Fruit fly (Drosophila melanogaster): ENCODE results near the gene CG5381.

CG5381 gene

dm6 chr2L:10341405-10341804 is 18.5 kb upstream of the CG5381 start, which contains the start of gene CG31715:
CG31715 (plus strand) TSS chr2L:10341616.
- TF ChIP-seq foxo (GFP tag; optimal IDR thresholded peaks at IDR 0.05) (peak in 1 of 2 experiments; percentile 48), CrebA (GFP tag; optimal IDR thresholded peaks at IDR 0.05; ENCODE audit: borderline replicate concordance) (no peak), brk (GFP tag; optimal IDR thresholded peaks at IDR 0.05) (peak; percentile 60), Myc (optimal IDR thresholded peaks at IDR 0.05) (no peak), lola (GFP tag; optimal IDR thresholded peaks at IDR 0.05) (no peak), pan (optimal IDR thresholded peaks at IDR 0.05) (no peak), Abd-B (GFP tag; optimal IDR thresholded peaks at IDR 0.05) (no peak), dsf (GFP tag; optimal IDR thresholded peaks at IDR 0.05; ENCODE audit: borderline replicate concordance) (peak; percentile 9), Jra (GFP tag; optimal IDR thresholded peaks at IDR 0.05) (no peak), CG9705 (GFP tag; optimal IDR thresholded peaks at IDR 0.05) (no peak), Hr78 (GFP tag; optimal IDR thresholded peaks at IDR 0.05) (no peak), OdsH (GFP tag; optimal IDR thresholded peaks at IDR 0.05) (no peak), br (GFP tag; optimal IDR thresholded peaks at IDR 0.05) (no peak), rgr (GFP tag; optimal IDR thresholded peaks at IDR 0.05) (peak; percentile 64), jim (GFP tag; optimal IDR thresholded peaks at IDR 0.05) (no peak), Rel (GFP tag; optimal IDR thresholded peaks at IDR 0.05) (no peak), Rel (tag; optimal IDR thresholded peaks at IDR 0.05) (no peak), GATAd (GFP tag; optimal IDR thresholded peaks at IDR 0.05) (no peak), CG32264 (GFP tag; optimal IDR thresholded peaks at IDR 0.05) (no peak), Hr83 (GFP tag; optimal IDR thresholded peaks at IDR 0.05; ENCODE audit: poor library complexity, severe bottlenecking) (peak; percentile 32), usp (GFP tag; optimal IDR thresholded peaks at IDR 0.05) (no peak), woc (GFP tag; optimal IDR thresholded peaks at IDR 0.05) (peak; percentile 35), ey (GFP tag; optimal IDR thresholded peaks at IDR 0.05) (peak; percentile 9), tai (GFP tag; optimal IDR thresholded peaks at IDR 0.05) (no peak), HLH106 (tag; optimal IDR thresholded peaks at IDR 0.05) (peak; percentile 6), Dfd (GFP tag; optimal IDR thresholded peaks at IDR 0.05) (no peak), fru (GFP tag; optimal IDR thresholded peaks at IDR 0.05) (no peak), psq (GFP tag; optimal IDR thresholded peaks at IDR 0.05) (peak; percentile 13), Hnf4 (GFP tag; optimal IDR thresholded peaks at IDR 0.05) (peak; percentile 21), sage (GFP tag; optimal IDR thresholded peaks at IDR 0.05) (no peak), h (GFP tag; optimal IDR thresholded peaks at IDR 0.05) (peak; percentile 20), sv (GFP tag; optimal IDR thresholded peaks at IDR 0.05) (no peak), Mio (GFP tag; optimal IDR thresholded peaks at IDR 0.05) (no peak), Vsx2 (GFP tag; optimal IDR thresholded peaks at IDR 0.05; ENCODE audit: partially characterized antibody) (no peak)

dm6 chr2L:10339841-10340240 is 16.9 kb upstream of the CG5381 start:
- no peak for TF ChIP-seq Rel (GFP tag; optimal IDR thresholded peaks at IDR 0.05)
- no peak for TF ChIP-seq Rel (tag; optimal IDR thresholded peaks at IDR 0.05)
- TF ChIP-seq Dfd (GFP tag; optimal IDR thresholded peaks at IDR 0.05) = no peak
- TF ChIP-seq lola (GFP tag; optimal IDR thresholded peaks at IDR 0.05) = no peak
- no peak for TF ChIP-seq Hnf4 (GFP tag; optimal IDR thresholded peaks at IDR 0.05)
- no peak for TF ChIP-seq OdsH (GFP tag; optimal IDR thresholded peaks at IDR 0.05)
- TF ChIP-seq fru (GFP tag; optimal IDR thresholded peaks at IDR 0.05) = no peak
- TF ChIP-seq ey (GFP tag; optimal IDR thresholded peaks at IDR 0.05) = no peak
- TF ChIP-seq rgr (GFP tag; optimal IDR thresholded peaks at IDR 0.05) = no peak
- TF ChIP-seq Abd-B (GFP tag; optimal IDR thresholded peaks at IDR 0.05) = no peak
- no peak for TF ChIP-seq Dif (GFP tag; optimal IDR thresholded peaks at IDR 0.05; ENCODE audit: partially characterized antibody)
- TF ChIP-seq psq (GFP tag; optimal IDR thresholded peaks at IDR 0.05) = no peak
- TF ChIP-seq Mio (GFP tag; optimal IDR thresholded peaks at IDR 0.05) = no peak

- TF ChIP-seq dsf (GFP tag; optimal IDR thresholded peaks at IDR 0.05; ENCODE audit: borderline replicate concordance) = no peak
- TF ChIP-seq CrebA (GFP tag; optimal IDR thresholded peaks at IDR 0.05; ENCODE audit: borderline replicate concordance) = no peak
- peak; percentile 71 for TF ChIP-seq Hr83 (GFP tag; optimal IDR thresholded peaks at IDR 0.05; ENCODE audit: poor library complexity, severe bottlenecking)
- TF ChIP-seq sage (GFP tag; optimal IDR thresholded peaks at IDR 0.05) = peak; percentile 30
- TF ChIP-seq Abd-B (GFP tag; optimal IDR thresholded peaks at IDR 0.05) = no peak
- TF ChIP-seq tai (GFP tag; optimal IDR thresholded peaks at IDR 0.05) = no peak
- TF ChIP-seq rgr (GFP tag; optimal IDR thresholded peaks at IDR 0.05) = peak; percentile 48
- TF ChIP-seq Mio (GFP tag; optimal IDR thresholded peaks at IDR 0.05) = no peak
- no peak for TF ChIP-seq Myc (optimal IDR thresholded peaks at IDR 0.05)
- no peak for TF ChIP-seq Dfd (GFP tag; optimal IDR thresholded peaks at IDR 0.05)
- TF ChIP-seq CG9705 (GFP tag; optimal IDR thresholded peaks at IDR 0.05) = no peak
- no peak for TF ChIP-seq br (GFP tag; optimal IDR thresholded peaks at IDR 0.05)
- TF ChIP-seq Sp1 (GFP tag; optimal IDR thresholded peaks at IDR 0.05) = peak; percentile 19
- TF ChIP-seq dl (GFP tag; optimal IDR thresholded peaks at IDR 0.05; ENCODE audit: insufficient read depth in 1 of 2, partially characterized antibody in 2 of 2) = no peak
- peak; percentile 20 for TF ChIP-seq HLH106 (tag; optimal IDR thresholded peaks at IDR 0.05)
- TF ChIP-seq sv (GFP tag; optimal IDR thresholded peaks at IDR 0.05) = peak; percentile 4
- no peak for TF ChIP-seq GATAd (GFP tag; optimal IDR thresholded peaks at IDR 0.05)
- TF ChIP-seq ey (GFP tag; optimal IDR thresholded peaks at IDR 0.05) = no peak
- TF ChIP-seq OdsH (GFP tag; optimal IDR thresholded peaks at IDR 0.05) = peak; percentile 24
- peak; percentile 76 for TF ChIP-seq woc (GFP tag; optimal IDR thresholded peaks at IDR 0.05)
- TF ChIP-seq brk (GFP tag; optimal IDR thresholded peaks at IDR 0.05) = no peak
- TF ChIP-seq fru (GFP tag; optimal IDR thresholded peaks at IDR 0.05) = no peak
- TF ChIP-seq h (GFP tag; optimal IDR thresholded peaks at IDR 0.05) = peak; percentile 46
- peak; percentile 97 for TF ChIP-seq N (GFP tag; optimal IDR thresholded peaks at IDR 0.05)
- peak; percentile 78 for TF ChIP-seq Hr78 (GFP tag; optimal IDR thresholded peaks at IDR 0.05)
- no peak for TF ChIP-seq lola (GFP tag; optimal IDR thresholded peaks at IDR 0.05)
- no peak for TF ChIP-seq jim (GFP tag; optimal IDR thresholded peaks at IDR 0.05)
- peak; percentile 28 for TF ChIP-seq Hnf4 (GFP tag; optimal IDR thresholded peaks at IDR 0.05)
- peak in 1 of 2 experiments; percentile 57 for TF ChIP-seq foxo (GFP tag; optimal IDR thresholded peaks at IDR 0.05)
- TF ChIP-seq usp (GFP tag; optimal IDR thresholded peaks at IDR 0.05) = no peak
- no peak for TF ChIP-seq dmrt93B (GFP tag; optimal IDR thresholded peaks at IDR 0.05)
- no peak for TF ChIP-seq Jra (GFP tag; optimal IDR thresholded peaks at IDR 0.05)
- TF ChIP-seq pan (optimal IDR thresholded peaks at IDR 0.05) = no peak
- no peak for TF ChIP-seq Rel (GFP tag; optimal IDR thresholded peaks at IDR 0.05)
- TF ChIP-seq Rel (tag; optimal IDR thresholded peaks at IDR 0.05) = peak; percentile 19
- TF ChIP-seq CG32264 (GFP tag; optimal IDR thresholded peaks at IDR 0.05) = no peak
- no peak for TF ChIP-seq Dif (GFP tag; optimal IDR thresholded peaks at IDR 0.05; ENCODE audit: partially characterized antibody)
Observed at dm6 chr2L:10339212-10339721, 16.4 kb upstream of the CG5381 start, which contains the start of gene SamDC. SamDC (plus strand) TSS chr2L:10339457.

Data from whole organism, wandering third instar larva.